Worm (Caenorhabditis elegans): ENCODE data around the gene sbsp-1.

ce11 chrIII:10816800-10817418, 15.8 kb upstream of the sbsp-1 start, which contains the start of gene sca-1:
- TF ChIP-seq pros-1 (tag; optimal IDR thresholded peaks at IDR 0.05) (no peak), pha-4 (tag; optimal IDR thresholded peaks at IDR 0.05) (no peak), dve-1 (tag; optimal IDR thresholded peaks at IDR 0.05) (no peak), pqm-1 (tag; optimal IDR thresholded peaks at IDR 0.05) (no peak), ama-1 (optimal IDR thresholded peaks at IDR 0.05) (no peak), npax-4 (tag; optimal IDR thresholded peaks at IDR 0.05) (no peak), K02D7.2 (tag; optimal IDR thresholded peaks at IDR 0.05) (no peak), nhr-232 (tag; optimal IDR thresholded peaks at IDR 0.05) (no peak), lin-11 (tag; optimal IDR thresholded peaks at IDR 0.05) (no peak), odd-2 (tag; optimal IDR thresholded peaks at IDR 0.05) (no peak), tbx-2 (tag; optimal IDR thresholded peaks at IDR 0.05) (no peak), sox-2 (GFP tag; IDR thresholded peaks at IDR 0.05) (no peak), nhr-11 (tag; optimal IDR thresholded peaks at IDR 0.05) (no peak)
